Worm (Caenorhabditis elegans): ENCODE measurements around the gene algn-1.

DNA sequence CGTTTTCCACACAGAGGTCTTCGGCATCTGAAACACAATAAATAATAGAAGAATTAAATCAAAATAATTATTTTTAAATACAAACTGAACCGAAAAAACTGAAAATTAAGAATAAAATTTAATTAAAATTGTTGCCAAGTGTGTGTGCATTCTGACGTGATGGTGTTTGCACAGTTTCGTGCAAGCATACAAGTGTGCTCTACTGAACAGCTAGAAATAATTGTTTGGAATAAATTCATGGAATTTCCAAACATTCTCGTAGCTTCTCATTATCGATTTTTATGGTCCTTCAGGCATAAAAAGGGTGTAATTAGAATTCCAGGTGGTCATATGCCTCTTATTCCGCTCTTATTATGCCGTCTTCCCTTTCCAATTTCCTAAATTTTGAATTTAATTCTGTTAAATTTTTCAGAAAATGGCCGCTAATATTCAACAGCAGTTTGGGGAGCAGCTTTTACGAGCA lies 28.1 kb upstream of the algn-1 start, which contains the start of the genes mrps-17 and txdc-9:
- TF ChIP-seq flt-1 (GFP tag; IDR thresholded peaks at IDR 0.05) (peak; percentile 68; the same call in 1 of the 2 replicates), tab-1 (GFP tag; IDR thresholded peaks at IDR 0.05) (no peak), klf-2 (GFP tag; conservative IDR thresholded peaks at IDR 0.05) (no peak), ztf-29 (GFP tag; IDR thresholded peaks at IDR 0.05) (no peak), med-1 (GFP tag; optimal IDR thresholded peaks at IDR 0.05; ENCODE audit: insufficient read depth) (no peak), ref-1 (GFP tag; conservative IDR thresholded peaks at IDR 0.05) (no peak)

Data from whole organism, midembryonic.